Fruit fly (Drosophila melanogaster) whole organism, embryonic: Measurements from ENCODE around the gene bero.

ENCODE experiments used
- Atf-2 ChIP-seq: fragments of 200-800 bp; sonication (Bioruptor generic); optimal IDR thresholded peaks from 2 replicates; lab custom pipeline; 2016; ENCODE audit warnings: missing biosample characterization, missing genetic modification characterization
- Atf3 ChIP-seq: fragments of 200-800 bp; sonication (Bioruptor generic); optimal IDR thresholded peaks from 3 replicates; lab custom pipeline; 2016; ENCODE audit warnings: missing biosample characterization, missing genetic modification characterization
- CG10274 ChIP-seq: fragments of 200-800 bp; sonication (Bioruptor generic); optimal IDR thresholded peaks from 3 replicates; lab custom pipeline; 2017; ENCODE audit warnings: missing biosample characterization, mild to moderate bottlenecking, missing genetic modification characterization
- CG10321 ChIP-seq: fragments of 200-800 bp; sonication (Bioruptor generic); IDR thresholded peaks from 2 replicates; pipeline ENCODE4 v1.3.6; 2022; ENCODE audit warnings: missing biosample characterization, missing genetic modification characterization
- CG10462 ChIP-seq: fragments of 200-800 bp; sonication (Bioruptor generic); optimal IDR thresholded peaks from 2 replicates; lab custom pipeline; 2016; ENCODE audit warnings: missing biosample characterization, missing genetic modification characterization
- CG11085 ChIP-seq: fragments of 200-800 bp; sonication (Bioruptor generic); IDR thresholded peaks from 2 replicates; pipeline ENCODE4 v1.3.6; 2022; ENCODE audit warnings: missing biosample characterization, missing genetic modification characterization
- CG14667 ChIP-seq: fragments of 200-800 bp; sonication (Bioruptor generic); IDR thresholded peaks from 2 replicates; pipeline ENCODE4 v1.3.6; 2022; ENCODE audit warnings: missing biosample characterization, missing genetic modification characterization
- CG14710 ChIP-seq: fragments of 200-800 bp; sonication (Bioruptor generic); optimal IDR thresholded peaks from 3 replicates; lab custom pipeline; 2019; ENCODE audit warnings: missing biosample characterization, mild to moderate bottlenecking, missing genetic modification characterization, moderate library complexity
- CG15011 ChIP-seq: fragments of 200-800 bp; sonication (Bioruptor generic); optimal IDR thresholded peaks from 3 replicates; lab custom pipeline; 2018; ENCODE audit warnings: missing biosample characterization, mild to moderate bottlenecking, missing genetic modification characterization
- CG15601 ChIP-seq: fragments of 200-800 bp; sonication (Bioruptor generic); optimal IDR thresholded peaks from 3 replicates; lab custom pipeline; 2019; ENCODE audit warnings: missing biosample characterization, mild to moderate bottlenecking, missing genetic modification characterization, moderate library complexity
- CG17186 ChIP-seq: fragments of 200-800 bp; sonication (Bioruptor generic); optimal IDR thresholded peaks from 3 replicates; lab custom pipeline; 2017; ENCODE audit warnings: missing biosample characterization, missing genetic modification reagents, missing genetic modification characterization
- CG17385 ChIP-seq: fragments of 200-800 bp; sonication (Bioruptor generic); optimal IDR thresholded peaks from 3 replicates; lab custom pipeline; 2018; ENCODE audit warnings: missing biosample characterization, mild to moderate bottlenecking, missing genetic modification characterization
- CG2116 ChIP-seq: fragments of 200-800 bp; sonication (Bioruptor generic); optimal IDR thresholded peaks from 3 replicates; lab custom pipeline; 2018; ENCODE audit warnings: missing biosample characterization, mild to moderate bottlenecking, missing genetic modification characterization
- CG2129 ChIP-seq: fragments of 200-800 bp; sonication (Bioruptor generic); IDR thresholded peaks from 2 replicates; pipeline ENCODE4 v1.3.6; 2022; ENCODE audit warnings: missing biosample characterization, missing genetic modification characterization; ENCODE audit not compliant: partially characterized antibody
- CG31388 ChIP-seq: fragments of 200-800 bp; sonication (Bioruptor generic); optimal IDR thresholded peaks from 2 replicates; lab custom pipeline; 2016; ENCODE audit warnings: missing biosample characterization, missing genetic modification characterization
- CG43689 ChIP-seq: fragments of 200-800 bp; sonication (Bioruptor generic); IDR thresholded peaks from 2 replicates; pipeline ENCODE4 v1.3.6; 2022; ENCODE audit warnings: missing biosample characterization, missing genetic modification characterization
- CG4730 ChIP-seq: fragments of 200-800 bp; sonication (Bioruptor generic); IDR thresholded peaks from 2 replicates; pipeline ENCODE4 v1.3.6; 2022; ENCODE audit warnings: missing biosample characterization, missing genetic modification characterization
- CG6683 ChIP-seq: fragments of 200-800 bp; sonication (Bioruptor generic); optimal IDR thresholded peaks from 2 replicates; lab custom pipeline; 2017; ENCODE audit warnings: missing biosample characterization, mild to moderate bottlenecking, missing genetic modification characterization, missing genetic modification reagents
- CG9215 ChIP-seq: fragments of 200-800 bp; sonication (Bioruptor generic); IDR thresholded peaks from 2 replicates; pipeline ENCODE4 v1.3.6; 2022; ENCODE audit warnings: missing biosample characterization, missing genetic modification characterization
- CG9727 ChIP-seq: fragments of 200-800 bp; sonication (Bioruptor generic); optimal IDR thresholded peaks from 3 replicates; lab custom pipeline; 2017; ENCODE audit warnings: missing biosample characterization, mild to moderate bottlenecking, missing genetic modification characterization
- Dll ChIP-seq: fragments of 200-800 bp; sonication (Bioruptor generic); IDR thresholded peaks from 4 replicates; pipeline ENCODE4 v1.3.6; 2022; ENCODE audit warnings: missing biosample characterization, missing genetic modification characterization; ENCODE audit not compliant: partially characterized antibody
- Gsc ChIP-seq: fragments of 200-800 bp; sonication (Bioruptor generic); IDR thresholded peaks from 2 replicates; pipeline ENCODE4 v1.3.6; 2022; ENCODE audit warnings: missing biosample characterization, missing genetic modification characterization
- H2.0 ChIP-seq: fragments of 200-800 bp; sonication (Bioruptor generic); IDR thresholded peaks from 2 replicates; pipeline ENCODE4 v1.3.6; 2022; ENCODE audit warnings: missing biosample characterization, missing genetic modification characterization
- Kr ChIP-seq: fragments of 200-800 bp; sonication (Bioruptor generic); optimal IDR thresholded peaks from 2 replicates; lab custom pipeline; 2017; ENCODE audit warnings: missing biosample characterization, mild to moderate bottlenecking, missing genetic modification characterization
- Lhr ChIP-seq: fragments of 200-800 bp; sonication (Bioruptor generic); optimal IDR thresholded peaks from 3 replicates; lab custom pipeline; 2017; ENCODE audit warnings: mild to moderate bottlenecking, missing biosample characterization, missing genetic modification reagents, missing genetic modification characterization
- Lim3 ChIP-seq: fragments of 200-800 bp; sonication (Bioruptor generic); IDR thresholded peaks from 2 replicates; pipeline ENCODE4 v1.3.6; 2022; ENCODE audit warnings: missing biosample characterization, missing genetic modification characterization
- Med ChIP-seq: fragments of 200-800 bp; sonication (Bioruptor generic); peaks from one replicate; lab custom pipeline; 2016; ENCODE audit warnings: missing biosample characterization, missing genetic modification characterization, mild to moderate bottlenecking, inconsistent platforms, moderate library complexity
- NC2α ChIP-seq: fragments of 200-800 bp; sonication (Bioruptor generic); optimal IDR thresholded peaks from 2 replicates; lab custom pipeline; 2016; ENCODE audit warnings: missing biosample characterization, missing genetic modification characterization
- NFAT ChIP-seq: fragments of 200-800 bp; sonication (Bioruptor generic); IDR thresholded peaks from 2 replicates; pipeline ENCODE4 v1.3.6; 2022; ENCODE audit warnings: missing biosample characterization, missing genetic modification characterization
- Oli ChIP-seq: fragments of 200-800 bp; sonication (Bioruptor generic); optimal IDR thresholded peaks from 2 replicates; lab custom pipeline; 2018; ENCODE audit warnings: missing biosample characterization, mild to moderate bottlenecking, missing genetic modification characterization, moderate library complexity
- bsh ChIP-seq, 2 experiments: fragments of 200-800 bp; sonication (Bioruptor generic); optimal IDR thresholded peaks; 2 replicates each; lab custom pipeline; 2017 to 2018; ENCODE audit warnings: mild to moderate bottlenecking in 2 of 2, missing biosample characterization in 2 of 2, missing genetic modification characterization in 2 of 2, moderate library complexity in 1 of 2
- cas ChIP-seq: fragments of 200-800 bp; sonication (Bioruptor generic); IDR thresholded peaks from 2 replicates; pipeline ENCODE4 v1.3.6; 2022; ENCODE audit warnings: missing biosample characterization, missing genetic modification characterization
- crc ChIP-seq: fragments of 200-800 bp; sonication (Bioruptor generic); optimal IDR thresholded peaks from 2 replicates; lab custom pipeline; 2016; ENCODE audit warnings: missing biosample characterization, missing genetic modification characterization
- gcm2 ChIP-seq: fragments of 200-800 bp; sonication (Bioruptor generic); optimal IDR thresholded peaks from 2 replicates; lab custom pipeline; 2016; ENCODE audit warnings: missing biosample characterization, missing genetic modification characterization
- gfzf ChIP-seq: fragments of 200-800 bp; sonication (Bioruptor generic); optimal IDR thresholded peaks from 2 replicates; lab custom pipeline; 2016; ENCODE audit warnings: missing biosample characterization, mild to moderate bottlenecking, missing genetic modification characterization, moderate library complexity
- gro ChIP-seq: fragments of 200-800 bp; sonication (Bioruptor generic); optimal IDR thresholded peaks from 2 replicates; lab custom pipeline; 2016; ENCODE audit warnings: missing biosample characterization, missing genetic modification characterization
- ind ChIP-seq: fragments of 200-800 bp; sonication (Bioruptor generic); optimal IDR thresholded peaks from 3 replicates; lab custom pipeline; 2016; ENCODE audit warnings: missing biosample characterization, missing genetic modification characterization
- jumu ChIP-seq: fragments of 200-800 bp; sonication (Bioruptor generic); optimal IDR thresholded peaks from 3 replicates; lab custom pipeline; 2016; ENCODE audit warnings: missing biosample characterization, missing genetic modification characterization
- kah ChIP-seq: fragments of 200-800 bp; sonication (Bioruptor generic); optimal IDR thresholded peaks from 2 replicates; lab custom pipeline; 2018; ENCODE audit warnings: missing biosample characterization, mild to moderate bottlenecking, missing genetic modification characterization
- lbe ChIP-seq: fragments of 200-800 bp; sonication (Bioruptor generic); optimal IDR thresholded peaks from 2 replicates; lab custom pipeline; 2016; ENCODE audit warnings: missing biosample characterization, mild to moderate bottlenecking, missing genetic modification characterization
- lmd ChIP-seq: fragments of 200-800 bp; sonication (Bioruptor generic); IDR thresholded peaks from 2 replicates; pipeline ENCODE4 v1.3.6; 2022; ENCODE audit warnings: missing biosample characterization, missing genetic modification characterization
- lov ChIP-seq, 2 experiments: fragments of 200-800 bp in 1 of 2; fragments of >200 bp in 1 of 2; sonication (Bioruptor generic) in 1 of 2; IDR thresholded peaks in 1 of 2; optimal IDR thresholded peaks in 1 of 2; 2 replicates in 1 of 2; 3 replicates in 1 of 2; pipeline versions ENCODE4 v1.3.6 to Lab custom; 2017 to 2022; ENCODE audit warnings: missing biosample characterization in 1 of 2, missing genetic modification characterization in 1 of 2
- phol ChIP-seq: fragments of 200-800 bp; sonication (Bioruptor generic); optimal IDR thresholded peaks from 3 replicates; lab custom pipeline; 2018; ENCODE audit warnings: missing biosample characterization, mild to moderate bottlenecking, missing genetic modification characterization, moderate library complexity
- pros ChIP-seq: fragments of 200-800 bp; sonication (Bioruptor generic); optimal IDR thresholded peaks from 3 replicates; lab custom pipeline; 2019; ENCODE audit warnings: missing biosample characterization, mild to moderate bottlenecking, missing genetic modification characterization, moderate library complexity
- sd ChIP-seq: fragments of 200-800 bp; sonication (Bioruptor generic); optimal IDR thresholded peaks from 3 replicates; lab custom pipeline; 2018; ENCODE audit warnings: missing biosample characterization, mild to moderate bottlenecking, missing genetic modification characterization, moderate library complexity
- sim ChIP-seq: fragments of 200-800 bp; sonication (Bioruptor generic); IDR thresholded peaks from 2 replicates; pipeline ENCODE4 v1.3.6; 2022; ENCODE audit warnings: missing biosample characterization, missing genetic modification characterization
- sr ChIP-seq: fragments of 200-800 bp; sonication (Bioruptor generic); IDR thresholded peaks from 3 replicates; pipeline ENCODE4 v1.3.6; 2022; ENCODE audit warnings: missing biosample characterization, missing genetic modification characterization
- tio ChIP-seq: fragments of 200-800 bp; sonication (Bioruptor generic); optimal IDR thresholded peaks from 2 replicates; lab custom pipeline; 2017; ENCODE audit warnings: missing biosample characterization, missing genetic modification characterization, inconsistent platforms
- trh ChIP-seq: fragments of 200-800 bp; sonication (Bioruptor generic); optimal IDR thresholded peaks from 2 replicates; lab custom pipeline; 2016; ENCODE audit warnings: missing biosample characterization, missing genetic modification characterization
- twi ChIP-seq: fragments of 200-800 bp; optimal IDR thresholded peaks from 2 replicates; lab custom pipeline; 2019; ENCODE audit warnings: missing biosample characterization, mild to moderate bottlenecking, missing genetic modification characterization, moderate library complexity
- wor ChIP-seq: fragments of 200-800 bp; sonication (Bioruptor generic); IDR thresholded peaks from 2 replicates; pipeline ENCODE4 v1.3.6; 2022; ENCODE audit warnings: missing biosample characterization, missing genetic modification characterization

The bero gene

DNA sequence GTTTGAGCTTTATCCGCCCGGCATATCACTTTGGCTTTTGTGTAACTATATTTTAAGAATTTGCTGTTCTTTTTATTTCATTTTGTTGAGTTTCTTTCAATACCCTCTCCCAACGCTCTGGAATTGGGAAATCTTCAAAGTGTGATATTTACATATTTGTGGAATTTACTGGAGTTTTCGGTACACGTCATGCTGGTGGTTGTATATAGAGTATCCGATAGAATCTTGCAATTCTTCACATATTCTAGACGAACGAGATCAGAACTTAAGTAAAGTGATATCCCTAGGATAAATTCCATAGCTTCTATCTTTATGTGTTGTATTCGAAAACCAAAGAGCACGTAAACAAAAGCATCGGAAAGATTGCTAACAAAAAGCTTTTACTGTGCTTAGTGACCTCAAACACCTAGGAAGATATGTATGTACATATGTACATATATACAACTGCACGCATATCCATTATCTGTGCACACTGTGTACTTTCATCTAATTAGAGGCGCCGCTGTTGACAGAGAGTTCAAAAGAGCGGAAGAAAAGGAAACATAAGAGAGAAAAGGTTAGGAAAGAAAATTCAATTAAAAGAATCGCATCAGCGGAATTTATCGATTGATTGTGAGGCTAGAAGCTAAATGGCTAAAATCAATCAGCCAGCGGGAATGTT lies 38.3 kb downstream of the bero start (continued):
- no peak for TF ChIP-seq CG10274 (GFP tag; lab: Kevin White, UChicago)
- no peak for TF ChIP-seq Lim3
- no peak for TF ChIP-seq Oli
- no peak for TF ChIP-seq CG14667 (GFP tag; lab: Robert Waterston, UW)
- no peak for TF ChIP-seq Kr (GFP tag; lab: Kevin White, UChicago)
- no peak for TF ChIP-seq Dll
- TF ChIP-seq CG6683: no peak
- no peak for TF ChIP-seq CG4730
- TF ChIP-seq lmd (GFP tag; lab: Robert Waterston, UW): no peak
- no peak for TF ChIP-seq CG2129 (GFP tag; lab: Robert Waterston, UW)
- TF ChIP-seq lbe (GFP tag; lab: Kevin White, UChicago): no peak
- TF ChIP-seq Gsc (GFP tag; lab: Robert Waterston, UW): no peak
- peak; percentile 11 for TF ChIP-seq gro (GFP tag; lab: Kevin White, UChicago)
- TF ChIP-seq tio: peak; percentile 36
- TF ChIP-seq Lhr: peak; percentile 63
- TF ChIP-seq wor (GFP tag; lab: Robert Waterston, UW): no peak
- TF ChIP-seq CG9727: no peak
- no peak for TF ChIP-seq twi (tag; lab: Kevin White, UChicago)
- TF ChIP-seq phol (tag; lab: Kevin White, UChicago): no peak
- TF ChIP-seq sd (tag; lab: Kevin White, UChicago): peak; percentile 52
- peak; percentile 87 for TF ChIP-seq CG15601 (tag; lab: Kevin White, UChicago)
- TF ChIP-seq jumu (GFP tag; lab: Kevin White, UChicago): no peak
- no peak for TF ChIP-seq CG15011
- TF ChIP-seq sr (GFP tag; lab: Robert Waterston, UW): no peak
- TF ChIP-seq ind (GFP tag; lab: Kevin White, UChicago): no peak
- TF ChIP-seq Med (GFP tag; lab: Kevin White, UChicago): no peak
- no peak for TF ChIP-seq lov (optimal IDR thresholded peaks at IDR 0.05; lab: Kevin White, UChicago)
- TF ChIP-seq lov (GFP tag; IDR thresholded peaks at IDR 0.05; lab: Robert Waterston, UW): no peak
- no peak for TF ChIP-seq CG2116 (GFP tag; lab: Kevin White, UChicago)
- no peak for TF ChIP-seq CG31388 (GFP tag; lab: Kevin White, UChicago)
- no peak for TF ChIP-seq CG11085 (GFP tag; lab: Robert Waterston, UW)
- no peak for TF ChIP-seq pros
- no peak for TF ChIP-seq Atf-2 (GFP tag; lab: Kevin White, UChicago)
- TF ChIP-seq crc: no peak
- peak; percentile 54 for TF ChIP-seq CG17385 (GFP tag; lab: Kevin White, UChicago)
- TF ChIP-seq CG43689 (GFP tag; lab: Robert Waterston, UW): no peak
- TF ChIP-seq cas: no peak
- no peak for TF ChIP-seq gfzf (GFP tag; lab: Kevin White, UChicago)
- TF ChIP-seq H2.0: no peak
- TF ChIP-seq Atf3 (GFP tag; lab: Kevin White, UChicago): no peak
- TF ChIP-seq CG14710: peak; percentile 40
- no peak for TF ChIP-seq CG10462 (GFP tag; lab: Kevin White, UChicago)
- TF ChIP-seq sim: no peak
- TF ChIP-seq CG17186 (GFP tag; lab: Kevin White, UChicago): no peak
- TF ChIP-seq CG10321 (GFP tag; lab: Robert Waterston, UW): no peak
- no peak for TF ChIP-seq NC2α
- no peak for TF ChIP-seq trh (GFP tag; lab: Kevin White, UChicago)
- TF ChIP-seq NFAT (GFP tag; lab: Robert Waterston, UW): no peak
- no peak for TF ChIP-seq CG9215 (GFP tag; lab: Robert Waterston, UW)
- peak; percentile 62 for TF ChIP-seq kah (GFP tag; lab: Kevin White, UChicago)
- no peak for TF ChIP-seq gcm2 (GFP tag; lab: Kevin White, UChicago)
- TF ChIP-seq bsh (GFP tag; optimal IDR thresholded peaks at IDR 0.05; lab: Kevin White, UChicago): peak in 1 of 2 experiments; percentile 66
